Worm (Caenorhabditis elegans): ENCODE measurements around the gene B0507.4.

DNA sequence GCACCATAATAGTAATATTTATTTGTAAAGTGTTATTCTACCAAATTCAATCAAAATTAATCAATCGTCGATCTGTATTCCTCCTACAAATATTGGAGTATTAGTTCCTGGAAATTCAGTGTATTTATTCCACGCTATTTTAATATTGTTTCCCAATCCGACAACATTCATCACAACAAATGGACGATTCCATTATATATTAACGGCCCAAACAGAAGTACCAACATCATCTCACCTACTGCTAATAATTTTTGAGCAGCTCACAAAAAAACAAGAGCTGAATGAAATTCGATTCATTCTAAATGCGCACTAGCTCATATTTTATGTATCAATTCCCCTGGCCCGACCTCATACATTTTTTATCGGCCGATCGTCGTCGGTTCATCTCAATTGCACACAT, 12.3 kb downstream of the B0507.4 start:
- TF ChIP-seq sdc-2 (tag; optimal IDR thresholded peaks at IDR 0.05) (no peak), ama-1 (optimal IDR thresholded peaks at IDR 0.05) (no peak), lin-11 (tag; optimal IDR thresholded peaks at IDR 0.05) (no peak), elt-2 (tag; optimal IDR thresholded peaks at IDR 0.05) (no peak), pha-4 (tag; optimal IDR thresholded peaks at IDR 0.05) (no peak), fax-1 (tag; optimal IDR thresholded peaks at IDR 0.05) (no peak), K02D7.2 (tag; optimal IDR thresholded peaks at IDR 0.05) (no peak), hlh-30 (tag; optimal IDR thresholded peaks at IDR 0.05; ENCODE audit: insufficient read depth) (no peak), nhr-232 (tag; optimal IDR thresholded peaks at IDR 0.05) (no peak), unc-86 (tag; optimal IDR thresholded peaks at IDR 0.05) (no peak)

Measured in whole organism, late embryonic.